7 worm cellular contexts compared by ENCODE assay signal in the genomic region with DNA sequence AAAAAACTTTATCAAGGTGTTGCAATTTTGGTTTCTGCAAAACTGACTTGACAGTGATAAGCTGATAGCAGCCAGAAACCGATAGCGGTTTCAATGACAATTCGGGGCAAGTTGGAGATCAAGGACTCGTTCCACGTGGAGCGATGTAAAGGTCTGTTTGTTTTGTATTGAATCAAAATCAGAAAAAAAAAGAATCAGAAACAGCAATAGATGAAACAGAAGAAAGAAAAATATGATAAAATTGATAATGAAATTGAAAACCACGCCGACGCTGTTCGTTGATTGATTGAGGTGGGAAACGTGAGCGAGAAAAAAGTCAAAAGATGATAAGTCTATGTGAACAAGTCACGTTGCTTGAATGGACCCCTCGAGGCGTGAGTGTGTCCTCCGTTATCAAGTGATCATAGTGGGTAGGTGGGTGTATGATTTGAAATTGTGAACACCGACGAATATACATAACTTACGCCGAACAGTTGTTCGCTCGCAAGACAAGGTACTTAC.
TF ChIP-seq lines count a peak whose summit lies in the region.

No protein-coding gene starts in this region.

TF ChIP-seq in whole organism, L1 larva, 84 proteins besides CTCF, POLR2A, EP300 and RAD21 (continues in another document):
- TF ChIP-seq mep-1 (tag; optimal IDR thresholded peaks at IDR 0.05; lab: Kevin White, UChicago) (no peak), lin-14 (GFP tag; optimal IDR thresholded peaks at IDR 0.05; lab: Kevin White, UChicago) (peak; percentile 74), nhr-85 (tag; lab: Kevin White, UChicago) (peak; percentile 79), tbx-2 (tag; optimal IDR thresholded peaks at IDR 0.05; lab: Kevin White, UChicago) (no peak), unc-98 (GFP tag; IDR thresholded peaks at IDR 0.05; lab: Robert Waterston, UW) (no peak), lir-3 (tag; optimal IDR thresholded peaks at IDR 0.05; lab: Kevin White, UChicago; ENCODE audit: poor library complexity) (no peak), pqm-1 (tag; optimal IDR thresholded peaks at IDR 0.05; lab: Kevin White, UChicago) (peak; percentile 15), sox-4 (tag; optimal IDR thresholded peaks at IDR 0.05; lab: Kevin White, UChicago) (no peak), nhr-71 (tag; optimal IDR thresholded peaks at IDR 0.05; lab: Kevin White, UChicago) (peak; percentile 38), mab-9 (GFP tag; IDR thresholded peaks at IDR 0.05; lab: Robert Waterston, UW) (no peak), efl-1 (optimal IDR thresholded peaks at IDR 0.05; lab: Kevin White, UChicago) (no peak), efl-1 (GFP tag; optimal IDR thresholded peaks at IDR 0.05 in 1 of 2; lab: Kevin White, UChicago) (no peak), nhr-84 (tag; optimal IDR thresholded peaks at IDR 0.05; lab: Kevin White, UChicago) (no peak)

TF ChIP-seq in whole organism, L2 larva, 48 proteins besides CTCF, POLR2A, EP300 and RAD21 (continues in another document):
- peak; percentile 25 for TF ChIP-seq sma-3 (GFP tag; optimal IDR thresholded peaks at IDR 0.05; lab: Kevin White, UChicago)
- peak in 1 of 2 experiments; percentile 32 for TF ChIP-seq mdl-1 (tag; optimal IDR thresholded peaks at IDR 0.05; lab: Kevin White, UChicago)
- peak; percentile 82 for TF ChIP-seq fos-1 (tag; optimal IDR thresholded peaks at IDR 0.05; lab: Kevin White, UChicago)
- TF ChIP-seq dmd-4 (tag; optimal IDR thresholded peaks at IDR 0.05; lab: Kevin White, UChicago): no peak
- TF ChIP-seq blmp-1 (tag; optimal IDR thresholded peaks at IDR 0.05; lab: Kevin White, UChicago; ENCODE audit: insufficient read depth): peak; percentile 82
- peak; percentile 49 for TF ChIP-seq nhr-21 (tag; optimal IDR thresholded peaks at IDR 0.05; lab: Kevin White, UChicago)
- no peak for TF ChIP-seq ztf-11 (tag; optimal IDR thresholded peaks at IDR 0.05; lab: Kevin White, UChicago)
- TF ChIP-seq zag-1 (tag; optimal IDR thresholded peaks at IDR 0.05; lab: Kevin White, UChicago): no peak
- TF ChIP-seq skn-1 (tag; optimal IDR thresholded peaks at IDR 0.05; lab: Kevin White, UChicago): no peak
- no peak for TF ChIP-seq unc-55 (GFP tag; optimal IDR thresholded peaks at IDR 0.05; lab: Kevin White, UChicago)
- no peak for TF ChIP-seq nhr-77 (tag; optimal IDR thresholded peaks at IDR 0.05; lab: Kevin White, UChicago)

TF ChIP-seq in whole organism, L3 larva, 47 proteins besides CTCF, POLR2A, EP300 and RAD21:
- peak in 2 of 3 experiments; percentile 4 to 53 for TF ChIP-seq elt-3 (tag; optimal IDR thresholded peaks at IDR 0.05; lab: Kevin White, UChicago)
- no peak for TF ChIP-seq egl-27 (tag; optimal IDR thresholded peaks at IDR 0.05; lab: Kevin White, UChicago)
- no peak for TF ChIP-seq lsy-12 (tag; optimal IDR thresholded peaks at IDR 0.05; lab: Kevin White, UChicago)
- TF ChIP-seq nhr-43 (tag; optimal IDR thresholded peaks at IDR 0.05; lab: Kevin White, UChicago; ENCODE audit: poor library complexity, severe bottlenecking): peak; percentile 71
- TF ChIP-seq lin-39 (tag; optimal IDR thresholded peaks at IDR 0.05; lab: Kevin White, UChicago): peak; percentile 3
- TF ChIP-seq nhr-25 (tag; optimal IDR thresholded peaks at IDR 0.05; lab: Kevin White, UChicago): peak; percentile 26
- TF ChIP-seq fkh-2 (tag; optimal IDR thresholded peaks at IDR 0.05; lab: Kevin White, UChicago): no peak
- TF ChIP-seq nhr-67 (tag; optimal IDR thresholded peaks at IDR 0.05; lab: Kevin White, UChicago): no peak
- peak; percentile 21 for TF ChIP-seq mdl-1 (tag; optimal IDR thresholded peaks at IDR 0.05; lab: Kevin White, UChicago)
- TF ChIP-seq aly-2 (tag; optimal IDR thresholded peaks at IDR 0.05; lab: Kevin White, UChicago): no peak
- TF ChIP-seq ceh-9 (tag; optimal IDR thresholded peaks at IDR 0.05; lab: Kevin White, UChicago): no peak
- peak; percentile 89 for TF ChIP-seq elt-2 (tag; optimal IDR thresholded peaks at IDR 0.05; lab: Kevin White, UChicago)

TF ChIP-seq in whole organism, L4 larva, 104 proteins besides CTCF, POLR2A, EP300 and RAD21 (continues in another document):
- TF ChIP-seq dpl-1 (GFP tag; optimal IDR thresholded peaks at IDR 0.05; lab: Kevin White, UChicago) (no peak), hlh-30 (tag; optimal IDR thresholded peaks at IDR 0.05; lab: Kevin White, UChicago; ENCODE audit: insufficient read depth) (peak; percentile 93), mxl-3 (GFP tag; optimal IDR thresholded peaks at IDR 0.05; lab: Kevin White, UChicago) (peak; percentile 88), hlh-11 (tag; optimal IDR thresholded peaks at IDR 0.05; lab: Kevin White, UChicago) (peak; percentile 78), lin-15B (tag; optimal IDR thresholded peaks at IDR 0.05; lab: Kevin White, UChicago) (no peak), zip-2 (tag; optimal IDR thresholded peaks at IDR 0.05; lab: Kevin White, UChicago) (no peak), daf-19 (GFP tag; conservative IDR thresholded peaks at IDR 0.05; lab: Robert Waterston, UW) (no peak), dmd-8 (GFP tag; IDR thresholded peaks at IDR 0.05; lab: Robert Waterston, UW) (no peak), php-3 (GFP tag; IDR thresholded peaks at IDR 0.05; lab: Robert Waterston, UW) (no peak), daf-16 (GFP tag; optimal IDR thresholded peaks at IDR 0.05; lab: Kevin White, UChicago) (no peak), daf-16 (tag; optimal IDR thresholded peaks at IDR 0.05; lab: Kevin White, UChicago) (peak; percentile 20), dmd-6 (GFP tag; IDR thresholded peaks at IDR 0.05; lab: Robert Waterston, UW) (peak; percentile 92), nhr-76 (tag; optimal IDR thresholded peaks at IDR 0.05; lab: Kevin White, UChicago) (no peak), unc-39 (tag; optimal IDR thresholded peaks at IDR 0.05; lab: Kevin White, UChicago) (no peak)

TF ChIP-seq in whole organism, late embryonic, 69 proteins besides CTCF, POLR2A, EP300 and RAD21:
- peak; percentile 54 for TF ChIP-seq elt-2 (tag; optimal IDR thresholded peaks at IDR 0.05; lab: Kevin White, UChicago)
- TF ChIP-seq ceh-45 (GFP tag; IDR thresholded peaks at IDR 0.05; lab: Robert Waterston, UW): no peak

TF ChIP-seq in whole organism, mixed stage, embryonic, 35 proteins besides CTCF, POLR2A, EP300 and RAD21:
- TF ChIP-seq hlh-1 (tag; optimal IDR thresholded peaks at IDR 0.05; lab: Kevin White, UChicago): peak; percentile 52
- no peak for TF ChIP-seq ztf-11 (tag; optimal IDR thresholded peaks at IDR 0.05; lab: Kevin White, UChicago)

TF ChIP-seq in whole organism, young adult, 124 proteins besides CTCF, POLR2A, EP300 and RAD21:
- no peak for TF ChIP-seq unc-130 (GFP tag; optimal IDR thresholded peaks at IDR 0.05; lab: Kevin White, UChicago)
- no peak for TF ChIP-seq F22D6.2 (tag; optimal IDR thresholded peaks at IDR 0.05; lab: Kevin White, UChicago)
- peak; percentile 79 for TF ChIP-seq somi-1 (GFP tag; optimal IDR thresholded peaks at IDR 0.05; lab: Kevin White, UChicago)
- TF ChIP-seq ets-4 (GFP tag; optimal IDR thresholded peaks at IDR 0.05; lab: Kevin White, UChicago): peak; percentile 43
- TF ChIP-seq let-607 (tag; optimal IDR thresholded peaks at IDR 0.05; lab: Kevin White, UChicago): peak; percentile 71 to 93
- TF ChIP-seq nhr-80 (tag; optimal IDR thresholded peaks at IDR 0.05; lab: Kevin White, UChicago): peak; percentile 97
- TF ChIP-seq lin-40 (tag; optimal IDR thresholded peaks at IDR 0.05; lab: Kevin White, UChicago): peak; percentile 62
- no peak for TF ChIP-seq tlf-1 (GFP tag; optimal IDR thresholded peaks at IDR 0.05; lab: Kevin White, UChicago)
- TF ChIP-seq tbp1 (GFP tag; optimal IDR thresholded peaks at IDR 0.05; lab: Kevin White, UChicago): peak; percentile 8
- TF ChIP-seq sea-2 (GFP tag; IDR thresholded peaks at IDR 0.05; lab: Robert Waterston, UW): no peak
- peak; percentile 13 for TF ChIP-seq ztf-22 (GFP tag; optimal IDR thresholded peaks at IDR 0.05; lab: Kevin White, UChicago)
- TF ChIP-seq aptf-2 (GFP tag; conservative IDR thresholded peaks at IDR 0.05; lab: Robert Waterston, UW): no peak
- no peak for TF ChIP-seq ceh-40 (GFP tag; IDR thresholded peaks at IDR 0.05; lab: Robert Waterston, UW)
- no peak for TF ChIP-seq nfya-1 (tag; optimal IDR thresholded peaks at IDR 0.05; lab: Kevin White, UChicago; ENCODE audit: borderline replicate concordance, insufficient read depth)
- peak; percentile 68 for TF ChIP-seq ztf-26 (tag; optimal IDR thresholded peaks at IDR 0.05; lab: Kevin White, UChicago)
- no peak for TF ChIP-seq ZK185.1 (tag; optimal IDR thresholded peaks at IDR 0.05; lab: Kevin White, UChicago; ENCODE audit: poor library complexity, severe bottlenecking)
